Worm (Caenorhabditis elegans): ENCODE measurements around the gene pas-2.

pas-2 gene

DNA sequence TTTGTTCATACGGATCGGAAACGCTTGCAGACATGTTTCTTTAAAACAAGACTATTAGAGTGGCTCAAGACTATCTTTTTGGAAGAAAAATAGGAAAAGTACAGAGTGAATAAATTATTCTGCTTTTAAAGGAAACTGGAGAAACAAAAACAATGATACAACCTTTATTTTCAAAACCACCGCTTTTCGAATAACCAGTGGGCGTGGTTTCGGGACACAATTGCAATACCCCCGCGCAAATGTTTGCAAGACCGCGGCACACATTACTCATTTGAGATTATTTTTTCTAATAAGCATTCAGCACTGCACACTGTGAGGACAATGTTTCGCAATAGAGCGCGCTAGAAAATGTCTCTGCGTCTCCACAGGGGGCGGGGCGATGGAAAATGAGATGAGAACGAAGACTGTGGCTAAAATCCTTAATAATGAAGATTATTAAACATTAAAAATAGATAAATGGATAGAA lies 37.7 kb downstream of the pas-2 start, which contains the start of gene plrg-1:
plrg-1 (minus strand) TSS at position 51 of the 466 bp plus-strand sequence.
- TF ChIP-seq dmd-6 (GFP tag; IDR thresholded peaks at IDR 0.05) (peak; percentile 82), duxl-1 (tag; optimal IDR thresholded peaks at IDR 0.05; ENCODE audit: poor library complexity) (peak; percentile 90), F49E8.2 (tag; optimal IDR thresholded peaks at IDR 0.05; ENCODE audit: borderline replicate concordance) (peak; percentile 59), ceh-28 (tag; optimal IDR thresholded peaks at IDR 0.05) (no peak), mxl-3 (GFP tag; optimal IDR thresholded peaks at IDR 0.05) (peak; percentile 93), nhr-77 (tag; optimal IDR thresholded peaks at IDR 0.05) (peak; percentile 83), mdt-29 (GFP tag; IDR thresholded peaks at IDR 0.05) (no peak), aly-2 (tag; optimal IDR thresholded peaks at IDR 0.05) (no peak), T26A8.4 (GFP tag; IDR thresholded peaks at IDR 0.05) (peak; percentile 93), unc-130 (GFP tag; optimal IDR thresholded peaks at IDR 0.05) (peak; percentile 88), gei-8 (GFP tag; optimal IDR thresholded peaks at IDR 0.05) (peak; percentile 16), nhr-48 (tag; optimal IDR thresholded peaks at IDR 0.05) (peak; percentile 78), egl-27 (tag; optimal IDR thresholded peaks at IDR 0.05) (no peak), snpc-1.2 (GFP tag; IDR thresholded peaks at IDR 0.05) (peak; percentile 67; the same call in 1 of the 2 replicates), T20F7.1 (GFP tag; optimal IDR thresholded peaks at IDR 0.05) (no peak), daf-12 (tag; optimal IDR thresholded peaks at IDR 0.05) (no peak), nhr-11 (tag; optimal IDR thresholded peaks at IDR 0.05) (peak; percentile 78), hlh-11 (tag; optimal IDR thresholded peaks at IDR 0.05) (peak; percentile 89), Y48G9A.11 (GFP tag; IDR thresholded peaks at IDR 0.05) (peak; percentile 80), ama-1 (optimal IDR thresholded peaks at IDR 0.05) (no peak), lin-29 (GFP tag; IDR thresholded peaks at IDR 0.05) (peak; percentile 76), dpl-1 (GFP tag; optimal IDR thresholded peaks at IDR 0.05) (peak; percentile 82), lin-13 (GFP tag; optimal IDR thresholded peaks at IDR 0.05) (peak; percentile 85), D1046.2 (GFP tag; IDR thresholded peaks at IDR 0.05) (no peak), unc-62 (GFP tag; optimal IDR thresholded peaks at IDR 0.05 in 1 of 2) (peak in 1 of 2 experiments; percentile 69), unc-62 (tag; optimal IDR thresholded peaks at IDR 0.05) (no peak), zfp-2 (tag; optimal IDR thresholded peaks at IDR 0.05) (no peak), nhr-25 (tag; optimal IDR thresholded peaks at IDR 0.05; ENCODE audit: borderline replicate concordance, insufficient read depth) (peak; percentile 42), egl-43 (GFP tag; IDR thresholded peaks at IDR 0.05) (peak; percentile 89), nhr-6 (tag; optimal IDR thresholded peaks at IDR 0.05) (peak; percentile 87), mdl-1 (tag; optimal IDR thresholded peaks at IDR 0.05) (peak; percentile 47 to 63), arid-1 (GFP tag; conservative IDR thresholded peaks at IDR 0.05) (peak; percentile 91), daf-19 (GFP tag; conservative IDR thresholded peaks at IDR 0.05) (peak; percentile 68; the same call in 1 of the 2 replicates), mxl-2 (GFP tag; conservative IDR thresholded peaks at IDR 0.05) (0 out of 2 replicates have a peak, but pooled peaks have one; percentile 50), vab-7 (GFP tag; IDR thresholded peaks at IDR 0.05) (peak; percentile 88), lim-7 (GFP tag; IDR thresholded peaks at IDR 0.05) (peak; percentile 54; the same call in 1 of the 2 replicates), nhr-102 (tag; optimal IDR thresholded peaks at IDR 0.05) (peak; percentile 85), php-3 (GFP tag; IDR thresholded peaks at IDR 0.05) (peak; percentile 77), hif-1 (tag; optimal IDR thresholded peaks at IDR 0.05) (peak in 1 of 2 experiments; percentile 80), ces-1 (GFP tag; optimal IDR thresholded peaks at IDR 0.05) (peak; percentile 3), spr-1 (tag; optimal IDR thresholded peaks at IDR 0.05) (peak; percentile 84), pqm-1 (tag; optimal IDR thresholded peaks at IDR 0.05) (peak; percentile 41), jun-1 (tag; optimal IDR thresholded peaks at IDR 0.05) (peak; percentile 43), nhr-76 (tag; optimal IDR thresholded peaks at IDR 0.05) (no peak), lin-1 (GFP tag; IDR thresholded peaks at IDR 0.05) (peak; percentile 88), dve-1 (tag; optimal IDR thresholded peaks at IDR 0.05; ENCODE audit: insufficient read depth) (peak; percentile 91), daf-16 (GFP tag; optimal IDR thresholded peaks at IDR 0.05) (peak; percentile 70 to 73), daf-16 (tag; optimal IDR thresholded peaks at IDR 0.05) (peak; percentile 59), saeg-2 (GFP tag; IDR thresholded peaks at IDR 0.05) (peak; percentile 72; the same call in 1 of the 2 replicates), lin-15B (tag; optimal IDR thresholded peaks at IDR 0.05) (peak; percentile 87), ztf-7 (tag; optimal IDR thresholded peaks at IDR 0.05) (no peak)

Data from whole organism, L4 larva.